Fruit fly (Drosophila melanogaster): ENCODE measurements around the gene del.

DNA sequence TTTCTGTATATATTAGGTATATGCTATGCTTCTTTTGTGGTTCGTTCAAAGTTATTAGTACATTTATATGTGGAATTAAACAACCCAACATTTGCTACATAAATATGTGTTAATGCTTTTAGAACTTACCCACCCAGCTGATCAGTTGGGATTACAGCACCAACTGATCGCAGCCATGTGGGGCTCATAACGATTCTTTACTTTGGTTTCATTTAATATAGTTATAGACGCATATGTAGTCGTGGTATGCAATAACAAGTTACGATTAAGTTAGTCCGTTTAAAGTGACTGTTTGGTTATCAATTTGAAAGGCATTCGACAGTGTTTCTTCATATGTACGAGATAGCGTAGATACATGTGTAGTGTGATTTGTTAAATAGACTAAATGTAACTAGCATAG lies 12.6 kb downstream of the del start:
- TF ChIP-seq Hr96 (GFP tag; optimal IDR thresholded peaks at IDR 0.05) (no peak), CG33017 (tag; optimal IDR thresholded peaks at IDR 0.05) (no peak), CG7045 (GFP tag; optimal IDR thresholded peaks at IDR 0.05) (no peak)
